Fruit fly (Drosophila melanogaster) whole organism, embryonic: ENCODE data around the gene CG4462.

Source experiments
- B-H1 ChIP-seq: fragments of 200-800 bp; sonication (Bioruptor generic); IDR thresholded peaks from 3 replicates; pipeline ENCODE4 v1.3.6; 2022; ENCODE audit warnings: missing biosample characterization, missing genetic modification characterization
- BEAF-32 ChIP-seq: fragments of 200-800 bp; sonication (Bioruptor generic); optimal IDR thresholded peaks from 3 replicates; lab custom pipeline; 2017; ENCODE audit warnings: missing biosample characterization, missing genetic modification characterization, mild to moderate bottlenecking, moderate library complexity, missing genetic modification reagents
- CG11695 ChIP-seq: fragments of 200-800 bp; sonication (Bioruptor generic); IDR thresholded peaks from 3 replicates; pipeline ENCODE4 v1.3.6; 2022; ENCODE audit warnings: missing biosample characterization, missing genetic modification characterization
- CG11723 ChIP-seq: fragments of 200-800 bp; sonication (Bioruptor generic); optimal IDR thresholded peaks from 2 replicates; lab custom pipeline; 2017; ENCODE audit warnings: missing biosample characterization, mild to moderate bottlenecking, missing genetic modification characterization
- CG12299 ChIP-seq: fragments of 200-800 bp; sonication (Bioruptor generic); optimal IDR thresholded peaks from 2 replicates; lab custom pipeline; 2018; ENCODE audit warnings: missing biosample characterization, mild to moderate bottlenecking, missing genetic modification characterization
- CG1233 ChIP-seq: fragments of 200-800 bp; sonication (Bioruptor generic); optimal IDR thresholded peaks from 4 replicates; lab custom pipeline; 2018; ENCODE audit warnings: missing biosample characterization, mild to moderate bottlenecking, missing genetic modification characterization
- CG12769 ChIP-seq: fragments of 200-800 bp; sonication (Bioruptor generic); optimal IDR thresholded peaks from 2 replicates; lab custom pipeline; 2019; ENCODE audit warnings: missing biosample characterization, mild to moderate bottlenecking, missing genetic modification characterization, moderate library complexity
- CG17359 ChIP-seq: fragments of 200-800 bp; sonication (Bioruptor generic); optimal IDR thresholded peaks from 3 replicates; lab custom pipeline; 2018; ENCODE audit warnings: missing biosample characterization, mild to moderate bottlenecking, missing genetic modification characterization, moderate library complexity
- CG32772 ChIP-seq: fragments of 200-800 bp; sonication (Bioruptor generic); IDR thresholded peaks from 2 replicates; pipeline ENCODE4 v1.3.6; 2022; ENCODE audit warnings: missing biosample characterization, missing genetic modification characterization
- CG33213 ChIP-seq: fragments of 200-800 bp; sonication (Bioruptor generic); optimal IDR thresholded peaks from 3 replicates; lab custom pipeline; 2016; ENCODE audit warnings: missing biosample characterization, missing genetic modification characterization
- CG34376 ChIP-seq: fragments of 200-800 bp; sonication (Bioruptor generic); optimal IDR thresholded peaks from 2 replicates; lab custom pipeline; 2018; ENCODE audit warnings: missing biosample characterization, mild to moderate bottlenecking, missing genetic modification characterization
- CG34422 ChIP-seq: fragments of 200-800 bp; sonication (Bioruptor generic); IDR thresholded peaks from 3 replicates; pipeline ENCODE4 v1.3.6; 2022; ENCODE audit warnings: missing biosample characterization, missing genetic modification characterization
- CG4617 ChIP-seq: fragments of 200-800 bp; sonication (Bioruptor generic); optimal IDR thresholded peaks from 3 replicates; lab custom pipeline; 2016; ENCODE audit warnings: missing biosample characterization, missing genetic modification characterization, borderline replicate concordance
- CG6272 ChIP-seq: fragments of 200-800 bp; sonication (Bioruptor generic); IDR thresholded peaks from 2 replicates; pipeline ENCODE4 v1.3.6; 2022; ENCODE audit warnings: missing biosample characterization, missing genetic modification characterization
- CG6791 ChIP-seq: fragments of 200-800 bp; sonication (Bioruptor generic); IDR thresholded peaks from 3 replicates; pipeline ENCODE4 v1.3.6; 2022; ENCODE audit warnings: missing biosample characterization, missing genetic modification characterization; ENCODE audit not compliant: partially characterized antibody
- CG7928 ChIP-seq: fragments of 200-800 bp; sonication (Bioruptor generic); optimal IDR thresholded peaks from 2 replicates; lab custom pipeline; 2017; ENCODE audit warnings: missing biosample characterization, mild to moderate bottlenecking, missing genetic modification characterization
- CG8478 ChIP-seq: fragments of >200 bp; optimal IDR thresholded peaks from 2 replicates; lab custom pipeline; 2018
- CG9876 ChIP-seq: fragments of 200-800 bp; sonication (Bioruptor generic); optimal IDR thresholded peaks from 2 replicates; lab custom pipeline; 2016; ENCODE audit warnings: missing biosample characterization, missing genetic modification characterization
- Camta ChIP-seq: fragments of 200-800 bp; sonication (Bioruptor generic); optimal IDR thresholded peaks from 2 replicates; lab custom pipeline; 2016; ENCODE audit warnings: missing biosample characterization, missing genetic modification characterization
- Dek ChIP-seq: fragments of 200-800 bp; sonication (Bioruptor generic); optimal IDR thresholded peaks from 3 replicates; lab custom pipeline; 2019; ENCODE audit warnings: missing biosample characterization, mild to moderate bottlenecking, missing genetic modification characterization, moderate library complexity
- H2.0 ChIP-seq: fragments of 200-800 bp; sonication (Bioruptor generic); IDR thresholded peaks from 2 replicates; pipeline ENCODE4 v1.3.6; 2022; ENCODE audit warnings: missing biosample characterization, missing genetic modification characterization
- HLH3B ChIP-seq: fragments of 200-800 bp; sonication (Bioruptor generic); IDR thresholded peaks from 2 replicates; pipeline ENCODE4 v1.3.6; 2022; ENCODE audit warnings: missing biosample characterization, missing genetic modification characterization
- Lpt ChIP-seq: fragments of >200 bp; optimal IDR thresholded peaks from 2 replicates; lab custom pipeline; 2018; ENCODE audit warnings: missing biosample characterization, missing genetic modification characterization
- MESR4 ChIP-seq: fragments of 200-800 bp; sonication (Bioruptor generic); optimal IDR thresholded peaks from 2 replicates; lab custom pipeline; 2018; ENCODE audit warnings: missing biosample characterization, mild to moderate bottlenecking, missing genetic modification characterization, moderate library complexity
- MTF-1 ChIP-seq: fragments of 200-800 bp; sonication (Bioruptor generic); optimal IDR thresholded peaks from 2 replicates; lab custom pipeline; 2018; ENCODE audit warnings: missing biosample characterization, mild to moderate bottlenecking, missing genetic modification characterization, borderline replicate concordance
- Med ChIP-seq: fragments of 200-800 bp; sonication (Bioruptor generic); peaks from one replicate; lab custom pipeline; 2016; ENCODE audit warnings: missing biosample characterization, missing genetic modification characterization, mild to moderate bottlenecking, inconsistent platforms, moderate library complexity
- Mrtf ChIP-seq: fragments of 200-800 bp; sonication (Bioruptor generic); IDR thresholded peaks from 3 replicates; pipeline ENCODE4 v1.3.6; 2022; ENCODE audit warnings: missing biosample characterization, missing genetic modification characterization
- TFAM ChIP-seq: fragments of 200-800 bp; sonication (Bioruptor generic); optimal IDR thresholded peaks from 2 replicates; lab custom pipeline; 2017; ENCODE audit warnings: missing biosample characterization, missing genetic modification characterization, inconsistent platforms
- bbx ChIP-seq: fragments of 200-800 bp; sonication (Bioruptor generic); IDR thresholded peaks from 2 replicates; pipeline ENCODE4 v1.3.6; 2022; ENCODE audit warnings: missing biosample characterization, missing genetic modification characterization; ENCODE audit not compliant: partially characterized antibody
- crol ChIP-seq: fragments of 200-800 bp; sonication (Bioruptor generic); IDR thresholded peaks from 2 replicates; pipeline ENCODE4 v1.3.6; 2022; ENCODE audit warnings: missing biosample characterization, missing genetic modification characterization
- da ChIP-seq: fragments of 200-800 bp; sonication (Bioruptor generic); optimal IDR thresholded peaks from 2 replicates; lab custom pipeline; 2016; ENCODE audit warnings: missing biosample characterization, missing genetic modification characterization
- dysf ChIP-seq: fragments of 200-800 bp; sonication (Bioruptor generic); IDR thresholded peaks from 3 replicates; pipeline ENCODE4 v1.3.6; 2022; ENCODE audit warnings: missing biosample characterization, missing genetic modification characterization
- ftz-f1 ChIP-seq: fragments of 200-800 bp; sonication (Bioruptor generic); optimal IDR thresholded peaks from 2 replicates; lab custom pipeline; 2016; ENCODE audit warnings: missing biosample characterization, missing genetic modification characterization
- grn ChIP-seq: fragments of 200-800 bp; sonication (Bioruptor generic); optimal IDR thresholded peaks from 3 replicates; lab custom pipeline; 2017; ENCODE audit warnings: missing biosample characterization, missing genetic modification characterization
- hbn ChIP-seq: fragments of 200-800 bp; sonication (Bioruptor generic); IDR thresholded peaks from 2 replicates; pipeline ENCODE4 v1.3.6; 2022; ENCODE audit warnings: missing biosample characterization, missing genetic modification characterization; ENCODE audit not compliant: partially characterized antibody
- hkb ChIP-seq, 2 experiments: fragments of 200-800 bp in 1 of 2; fragments of >200 bp in 1 of 2; sonication (Bioruptor generic) in 1 of 2; IDR thresholded peaks in 1 of 2; optimal IDR thresholded peaks in 1 of 2; 2 replicates each; pipeline versions ENCODE4 v1.3.6 to Lab custom; 2017 to 2022; ENCODE audit warnings: missing biosample characterization in 1 of 2, missing genetic modification characterization in 1 of 2
- lola ChIP-seq, 3 experiments: fragments of >200 bp in 2 of 3; fragments of 200-800 bp in 1 of 3; sonication (Bioruptor generic) in 1 of 3; optimal IDR thresholded peaks; 2 replicates each; lab custom pipeline; 2017 to 2019; ENCODE audit warnings: missing biosample characterization in 3 of 3, missing genetic modification characterization in 3 of 3, mild to moderate bottlenecking in 1 of 3, moderate library complexity in 1 of 3
- pan ChIP-seq, 4 experiments: fragments of >200 bp in 3 of 4; fragments of 200-800 bp in 1 of 4; sonication (Bioruptor generic) in 1 of 4; optimal IDR thresholded peaks in 3 of 4; IDR thresholded peaks in 1 of 4; 2 replicates each; pipeline versions ENCODE4 v1.3.6 to Lab custom; 2017 to 2022; ENCODE audit warnings: missing biosample characterization in 2 of 4, missing genetic modification characterization in 2 of 4, mixed read lengths in 1 of 4
- pho ChIP-seq: fragments of 200-800 bp; sonication (Bioruptor generic); optimal IDR thresholded peaks from 2 replicates; lab custom pipeline; 2016; ENCODE audit warnings: missing biosample characterization, missing genetic modification characterization
- phol ChIP-seq: fragments of 200-800 bp; sonication (Bioruptor generic); optimal IDR thresholded peaks from 3 replicates; lab custom pipeline; 2018; ENCODE audit warnings: missing biosample characterization, mild to moderate bottlenecking, missing genetic modification characterization, moderate library complexity
- ranshi ChIP-seq: fragments of 200-800 bp; sonication (Bioruptor generic); IDR thresholded peaks from 2 replicates; pipeline ENCODE4 v1.3.6; 2022; ENCODE audit warnings: missing biosample characterization, missing genetic modification characterization
- sens ChIP-seq: fragments of 200-800 bp; sonication (Bioruptor generic); peaks from one replicate; lab custom pipeline; 2016; ENCODE audit warnings: missing biosample characterization, missing genetic modification characterization
- sna ChIP-seq: fragments of 200-800 bp; sonication (Bioruptor generic); IDR thresholded peaks from 2 replicates; pipeline ENCODE4 v1.3.6; 2022; ENCODE audit warnings: missing biosample characterization, missing genetic modification characterization; ENCODE audit not compliant: partially characterized antibody
- stc ChIP-seq: fragments of 200-800 bp; sonication (Bioruptor generic); IDR thresholded peaks from 2 replicates; pipeline ENCODE4 v1.3.6; 2022; ENCODE audit warnings: missing biosample characterization, missing genetic modification characterization
- ttk ChIP-seq: fragments of 200-800 bp; sonication (Bioruptor generic); IDR thresholded peaks from 2 replicates; pipeline ENCODE4 v2.1.2; 2022; ENCODE audit warnings: missing biosample characterization, missing genetic modification characterization
- twi ChIP-seq: fragments of 200-800 bp; optimal IDR thresholded peaks from 2 replicates; lab custom pipeline; 2019; ENCODE audit warnings: missing biosample characterization, mild to moderate bottlenecking, missing genetic modification characterization, moderate library complexity
- unpg ChIP-seq: fragments of 200-800 bp; sonication (Bioruptor generic); optimal IDR thresholded peaks from 3 replicates; lab custom pipeline; 2018; ENCODE audit warnings: missing biosample characterization, mild to moderate bottlenecking, missing genetic modification characterization, moderate library complexity
- vvl ChIP-seq: fragments of 200-800 bp; sonication (Bioruptor generic); IDR thresholded peaks from 2 replicates; pipeline ENCODE4 v1.3.6; 2022; ENCODE audit warnings: missing biosample characterization, missing genetic modification characterization
- wor ChIP-seq: fragments of 200-800 bp; sonication (Bioruptor generic); IDR thresholded peaks from 2 replicates; pipeline ENCODE4 v1.3.6; 2022; ENCODE audit warnings: missing biosample characterization, missing genetic modification characterization
- yki ChIP-seq: fragments of >200 bp; optimal IDR thresholded peaks from 3 replicates; lab custom pipeline; 2018
- zen2 ChIP-seq: fragments of 200-800 bp; sonication (Bioruptor generic); IDR thresholded peaks from 3 replicates; pipeline ENCODE4 v1.3.6; 2022; ENCODE audit warnings: missing biosample characterization, missing genetic modification characterization; ENCODE audit not compliant: partially characterized antibody

Gene CG4462

DNA sequence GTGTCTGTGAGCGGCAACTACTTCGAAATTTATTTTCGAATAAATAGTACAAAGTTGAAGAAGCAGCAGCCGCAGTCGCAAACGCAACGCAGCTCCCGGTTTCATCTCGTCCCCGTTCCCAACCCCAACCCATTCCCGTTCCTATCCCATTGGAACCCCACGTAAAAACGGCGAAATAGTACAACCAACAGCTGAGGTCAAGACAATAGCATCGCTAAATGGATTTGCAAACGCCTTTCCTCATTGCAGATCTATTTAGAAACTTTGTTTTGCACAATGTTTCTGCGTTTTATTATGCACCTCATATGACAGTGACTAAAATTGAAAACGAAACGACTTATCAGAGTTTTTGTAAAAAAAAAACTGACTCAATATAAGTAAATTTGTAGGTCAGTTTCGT, 33.8 kb downstream of the CG4462 start (continued):
- TF ChIP-seq phol (tag; lab: Kevin White, UChicago) (no peak), CG11723 (GFP tag; lab: Kevin White, UChicago) (no peak), BEAF-32 (GFP tag; lab: Kevin White, UChicago) (no peak), dysf (GFP tag; lab: Robert Waterston, UW) (no peak), pho (GFP tag; lab: Kevin White, UChicago) (no peak), crol (GFP tag; lab: Robert Waterston, UW) (no peak), CG8478 (lab: Kevin White, UChicago) (no peak), ftz-f1 (GFP tag; lab: Kevin White, UChicago) (no peak), CG4617 (GFP tag; lab: Kevin White, UChicago) (no peak), Lpt (GFP tag; lab: Kevin White, UChicago) (no peak), CG32772 (GFP tag; lab: Robert Waterston, UW) (no peak), unpg (GFP tag; lab: Kevin White, UChicago) (no peak), vvl (GFP tag; lab: Robert Waterston, UW) (peak; percentile 43; the same call in 1 of the 2 replicates), zen2 (GFP tag; lab: Robert Waterston, UW) (no peak), Camta (GFP tag; lab: Kevin White, UChicago) (no peak), CG7928 (GFP tag; lab: Kevin White, UChicago) (no peak), Mrtf (GFP tag; lab: Robert Waterston, UW) (no peak), CG9876 (GFP tag; lab: Kevin White, UChicago) (no peak), CG12769 (tag; lab: Kevin White, UChicago) (peak; percentile 85), CG12299 (no peak), MESR4 (GFP tag; lab: Kevin White, UChicago) (no peak), twi (tag; lab: Kevin White, UChicago) (no peak), Dek (tag; lab: Kevin White, UChicago) (no peak), Med (GFP tag; lab: Kevin White, UChicago) (peak; percentile 50), wor (GFP tag; lab: Robert Waterston, UW) (0 out of 2 replicates have a peak, but pooled peaks have one; percentile 10), B-H1 (GFP tag; lab: Robert Waterston, UW) (no peak), H2.0 (GFP tag; lab: Robert Waterston, UW) (peak; percentile 18; the same call in 1 of the 2 replicates), sens (peak; percentile 74), ttk (GFP tag; lab: Robert Waterston, UW) (0 out of 2 replicates have a peak, but pooled peaks have one; percentile 8), CG33213 (GFP tag; lab: Kevin White, UChicago) (no peak), CG17359 (tag; lab: Kevin White, UChicago) (no peak), MTF-1 (GFP tag; lab: Kevin White, UChicago) (no peak), TFAM (GFP tag; lab: Kevin White, UChicago) (no peak), pan (optimal IDR thresholded peaks at IDR 0.05; lab: Kevin White, UChicago) (no peak), pan (GFP tag; optimal IDR thresholded peaks at IDR 0.05 in 1 of 2, IDR thresholded peaks at IDR 0.05 in 1 of 2) (no peak), hkb (optimal IDR thresholded peaks at IDR 0.05; lab: Kevin White, UChicago) (no peak), hkb (GFP tag; IDR thresholded peaks at IDR 0.05; lab: Robert Waterston, UW) (no peak), sna (GFP tag; lab: Robert Waterston, UW) (no peak), HLH3B (GFP tag; lab: Robert Waterston, UW) (peak; percentile 23; the same call in 1 of the 2 replicates), lola (GFP tag; optimal IDR thresholded peaks at IDR 0.05; lab: Kevin White, UChicago) (no peak), CG6791 (no peak), CG11695 (no peak), grn (GFP tag; lab: Kevin White, UChicago) (no peak), da (GFP tag; lab: Kevin White, UChicago) (no peak), CG34376 (GFP tag; lab: Kevin White, UChicago) (no peak), CG1233 (GFP tag; lab: Kevin White, UChicago) (no peak), bbx (GFP tag; lab: Robert Waterston, UW) (no peak), hbn (no peak), stc (GFP tag; lab: Robert Waterston, UW) (0 out of 2 replicates have a peak, but pooled peaks have one; percentile 23), yki (lab: Kevin White, UChicago) (no peak), CG6272 (GFP tag; lab: Robert Waterston, UW) (no peak), CG34422 (GFP tag; lab: Robert Waterston, UW) (no peak), ranshi (GFP tag; lab: Robert Waterston, UW) (no peak)
